Fruit fly (Drosophila melanogaster) whole organism, pupa: ENCODE results near the gene Cen.

ENCODE experiments used
- CG10348 ChIP-seq: fragments of 200-800 bp; sonication (Bioruptor generic); IDR thresholded peaks from 2 replicates; pipeline ENCODE4 v1.3.6; 2022; ENCODE audit warnings: missing biosample characterization, missing genetic modification characterization
- CG12605 ChIP-seq: fragments of 200-800 bp; sonication (Bioruptor generic); IDR thresholded peaks from 2 replicates; pipeline ENCODE4 v1.3.6; 2022; ENCODE audit warnings: missing biosample characterization, missing genetic modification characterization
- CG13204 ChIP-seq: fragments of 200-800 bp; sonication (Bioruptor generic); optimal IDR thresholded peaks from 2 replicates; lab custom pipeline; 2018; ENCODE audit warnings: missing biosample characterization, mild to moderate bottlenecking, missing genetic modification characterization, moderate library complexity
- CG14655 ChIP-seq: fragments of 200-800 bp; sonication (Bioruptor generic); optimal IDR thresholded peaks from 3 replicates; lab custom pipeline; 2017; ENCODE audit warnings: mild to moderate bottlenecking, missing biosample characterization, missing genetic modification reagents, missing genetic modification characterization
- CG15710 ChIP-seq: fragments of 200-800 bp; sonication (Bioruptor generic); optimal IDR thresholded peaks from 2 replicates; lab custom pipeline; 2018; ENCODE audit warnings: missing biosample characterization, mild to moderate bottlenecking, missing genetic modification characterization, moderate library complexity
- CG17806 ChIP-seq: fragments of 200-800 bp; sonication (Bioruptor generic); optimal IDR thresholded peaks from 2 replicates; lab custom pipeline; 2018; ENCODE audit warnings: missing biosample characterization, mild to moderate bottlenecking, missing genetic modification characterization, moderate library complexity
- CG32121 ChIP-seq: fragments of 200-800 bp; sonication (Bioruptor generic); IDR thresholded peaks from 2 replicates; pipeline ENCODE4 v1.3.6; 2022; ENCODE audit warnings: missing biosample characterization, missing genetic modification characterization
- CG34367 ChIP-seq: fragments of 200-800 bp; sonication (Bioruptor generic); optimal IDR thresholded peaks from 2 replicates; lab custom pipeline; 2018; ENCODE audit warnings: missing biosample characterization, mild to moderate bottlenecking, missing genetic modification characterization
- CG4496 ChIP-seq: fragments of 200-800 bp; sonication (Bioruptor generic); IDR thresholded peaks from 3 replicates; pipeline ENCODE4 v1.3.6; 2022; ENCODE audit warnings: missing biosample characterization, missing genetic modification characterization
- CG8159 ChIP-seq: fragments of 200-800 bp; sonication (Bioruptor generic); optimal IDR thresholded peaks from 3 replicates; lab custom pipeline; 2018; ENCODE audit warnings: missing biosample characterization, mild to moderate bottlenecking, missing genetic modification characterization, moderate library complexity
- CG8301 ChIP-seq: fragments of 200-800 bp; sonication (Bioruptor generic); optimal IDR thresholded peaks from 2 replicates; lab custom pipeline; 2018; ENCODE audit warnings: missing biosample characterization, mild to moderate bottlenecking, missing genetic modification characterization
- CG9948 ChIP-seq: fragments of 200-800 bp; sonication (Bioruptor generic); optimal IDR thresholded peaks from 2 replicates; lab custom pipeline; 2018; ENCODE audit warnings: missing biosample characterization, mild to moderate bottlenecking, missing genetic modification characterization, moderate library complexity
- D1 ChIP-seq: fragments of 200-800 bp; sonication (Bioruptor generic); optimal IDR thresholded peaks from 2 replicates; lab custom pipeline; 2018; ENCODE audit warnings: missing biosample characterization, mild to moderate bottlenecking, missing genetic modification characterization, moderate library complexity
- EcR ChIP-seq: fragments of 200-800 bp; sonication (Bioruptor generic); optimal IDR thresholded peaks from 3 replicates; lab custom pipeline; 2019; ENCODE audit warnings: missing biosample characterization, missing genetic modification characterization, mild to moderate bottlenecking, moderate library complexity, missing genetic modification reagents
- Ets98B ChIP-seq: fragments of 200-800 bp; sonication (Bioruptor generic); IDR thresholded peaks from 2 replicates; pipeline ENCODE4 v1.3.6; 2022; ENCODE audit warnings: missing biosample characterization, missing genetic modification characterization
- Pif1A ChIP-seq: fragments of 200-800 bp; sonication (Bioruptor generic); optimal IDR thresholded peaks from 3 replicates; lab custom pipeline; 2016; ENCODE audit warnings: missing biosample characterization, missing genetic modification characterization
- Pif1B ChIP-seq: fragments of 200-800 bp; sonication (Bioruptor generic); optimal IDR thresholded peaks from 3 replicates; lab custom pipeline; 2016; ENCODE audit warnings: missing biosample characterization, missing genetic modification characterization
- Snoo ChIP-seq: fragments of 200-800 bp; sonication (Bioruptor generic); optimal IDR thresholded peaks from 3 replicates; lab custom pipeline; 2017; ENCODE audit warnings: missing biosample characterization, mild to moderate bottlenecking, missing genetic modification characterization, inconsistent platforms
- fd96Ca ChIP-seq: fragments of 200-800 bp; sonication (Bioruptor generic); IDR thresholded peaks from 3 replicates; pipeline ENCODE4 v1.3.6; 2022; ENCODE audit warnings: missing biosample characterization, missing genetic modification characterization
- gl ChIP-seq: fragments of 200-800 bp; sonication (Bioruptor generic); optimal IDR thresholded peaks from 2 replicates; lab custom pipeline; 2018; ENCODE audit warnings: missing biosample characterization, mild to moderate bottlenecking, missing genetic modification characterization
- rn ChIP-seq: fragments of 200-800 bp; sonication (Bioruptor generic); IDR thresholded peaks from 2 replicates; pipeline ENCODE4 v1.3.6; 2022; ENCODE audit warnings: missing biosample characterization, missing genetic modification characterization

Gene Cen

dm6 chr2L:20682136-20682733 lies 589 bp upstream of the Cen start, which contains the start of gene CG2617:
CG2617 (plus strand) TSS chr2L:20682368.
- TF ChIP-seq CG34367 = no peak
- no peak for TF ChIP-seq Pif1B
- no peak for TF ChIP-seq CG8301 (tag; lab: Kevin White, UChicago)
- TF ChIP-seq D1 = no peak
- TF ChIP-seq gl (tag; lab: Kevin White, UChicago) = no peak
- no peak for TF ChIP-seq CG8159 (tag; lab: Kevin White, UChicago)
- no peak for TF ChIP-seq EcR (GFP tag; lab: Kevin White, UChicago)
- no peak for TF ChIP-seq Pif1A (GFP tag; lab: Kevin White, UChicago)
- TF ChIP-seq CG10348 (GFP tag; lab: Robert Waterston, UW) = no peak
- TF ChIP-seq CG15710 (tag; lab: Kevin White, UChicago) = no peak

DNA sequence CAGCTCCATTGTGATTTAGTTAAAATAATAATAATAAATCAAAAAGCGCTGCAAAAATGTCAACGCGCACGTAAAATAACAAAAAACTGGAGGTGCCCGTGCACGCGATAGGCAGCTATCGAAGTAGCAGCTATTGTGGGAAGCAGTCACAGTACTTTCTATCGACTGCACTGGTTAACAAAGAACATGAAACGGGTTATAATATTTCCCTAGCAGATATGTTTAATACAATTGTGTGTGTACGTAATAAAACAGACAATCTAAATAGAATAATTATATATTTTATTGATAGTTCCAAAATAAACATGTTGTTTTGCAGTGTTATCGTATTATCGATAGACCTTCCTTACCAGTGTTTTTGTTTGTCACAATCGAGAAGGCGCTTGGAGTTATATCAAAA lies 5.8 kb downstream of the Cen start, which contains the start of the genes CG31678 and IKKepsilon:
Gene CG31678 (minus strand): TSS at position 67 of the 400 bp plus-strand sequence.
Gene IKKepsilon (plus strand): TSS at position 171 of the 400 bp plus-strand sequence.
- TF ChIP-seq CG10348 (GFP tag; lab: Robert Waterston, UW) (no peak), rn (GFP tag; lab: Robert Waterston, UW) (0 out of 2 replicates have a peak, but pooled peaks have one; percentile 10), CG15710 (tag; lab: Kevin White, UChicago) (peak; percentile 46), D1 (no peak), CG32121 (GFP tag; lab: Robert Waterston, UW) (0 out of 2 replicates have a peak, but pooled peaks have one; percentile 26), EcR (GFP tag; lab: Kevin White, UChicago) (peak; percentile 30), CG13204 (no peak), fd96Ca (no peak), CG14655 (GFP tag; lab: Kevin White, UChicago) (no peak), CG8159 (tag; lab: Kevin White, UChicago) (peak; percentile 43), CG12605 (GFP tag; lab: Robert Waterston, UW) (peak; percentile 29; the same call in 1 of the 2 replicates), Pif1A (GFP tag; lab: Kevin White, UChicago) (no peak), CG8301 (tag; lab: Kevin White, UChicago) (peak; percentile 25), CG9948 (tag; lab: Kevin White, UChicago) (peak; percentile 29), Snoo (tag; lab: Kevin White, UChicago) (peak; percentile 45), CG17806 (tag; lab: Kevin White, UChicago) (peak; percentile 39), CG4496 (GFP tag; lab: Robert Waterston, UW) (peak; percentile 44; the same call in 1 of the 3 replicates), Ets98B (GFP tag; lab: Robert Waterston, UW) (peak; percentile 59), CG34367 (peak; percentile 28)

DNA sequence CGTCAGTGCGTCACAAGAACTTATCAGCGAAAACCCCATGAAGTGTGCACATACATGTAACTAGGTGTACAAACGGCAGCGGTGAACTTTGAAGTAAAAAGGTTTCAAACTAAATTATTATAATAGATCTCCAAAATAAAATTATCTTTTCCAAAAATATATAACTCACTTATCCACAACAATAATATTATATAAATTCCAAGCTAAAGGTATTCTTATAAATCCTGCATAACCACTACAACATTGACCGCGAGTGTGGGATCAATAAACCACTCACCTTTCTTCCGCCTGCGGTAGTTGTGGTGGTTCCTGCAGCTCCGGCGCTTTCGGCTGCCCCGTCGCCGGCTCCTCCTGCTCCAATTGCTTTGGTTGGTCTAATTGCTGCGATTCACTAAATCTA lies 6.9 kb downstream of the Cen start:
- no peak for TF ChIP-seq Ets98B (GFP tag; lab: Robert Waterston, UW)
- no peak for TF ChIP-seq CG9948 (tag; lab: Kevin White, UChicago)
- no peak for TF ChIP-seq CG8159 (tag; lab: Kevin White, UChicago)
- no peak for TF ChIP-seq CG14655 (GFP tag; lab: Kevin White, UChicago)
- no peak for TF ChIP-seq CG12605 (GFP tag; lab: Robert Waterston, UW)
- TF ChIP-seq CG10348 (GFP tag; lab: Robert Waterston, UW) = no peak
- no peak for TF ChIP-seq CG15710 (tag; lab: Kevin White, UChicago)
- TF ChIP-seq CG17806 (tag; lab: Kevin White, UChicago) = no peak

DNA sequence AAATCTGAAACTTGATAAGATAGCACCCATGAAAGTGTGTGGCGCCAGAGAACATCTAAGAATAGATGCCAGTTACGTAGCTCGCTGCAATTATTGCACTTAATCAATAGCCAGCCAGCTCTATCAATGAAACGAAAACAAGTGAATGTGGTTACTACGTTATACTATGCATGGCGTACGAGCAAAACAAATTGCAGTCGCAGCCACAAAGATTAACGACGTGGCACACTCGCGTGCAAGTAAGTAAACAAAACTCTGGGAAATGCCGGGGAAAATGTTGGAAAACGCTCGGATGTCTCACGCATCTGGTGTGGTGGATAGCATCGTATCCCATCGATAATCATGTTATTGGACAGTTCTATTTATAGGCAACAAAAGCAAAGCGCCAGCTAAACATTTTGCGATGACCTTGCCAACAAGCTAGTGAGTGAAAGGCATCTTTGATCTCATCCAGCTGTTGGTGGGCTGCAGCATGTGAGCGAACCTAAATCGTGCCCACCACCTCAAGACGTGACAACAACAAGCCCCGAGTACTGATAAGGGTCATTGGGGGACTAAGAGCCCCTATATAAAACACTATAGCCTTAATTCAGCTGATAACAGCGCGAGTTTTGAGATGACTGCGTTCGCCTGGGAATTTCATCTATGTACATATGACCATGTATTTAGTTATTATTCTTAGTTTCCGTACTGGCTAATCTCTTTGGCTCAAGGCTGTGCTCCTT lies 7.7 kb downstream of the Cen start:
- TF ChIP-seq CG17806 (tag; lab: Kevin White, UChicago) (no peak), CG13204 (no peak), CG32121 (GFP tag; lab: Robert Waterston, UW) (0 out of 2 replicates have a peak, but pooled peaks have one; percentile 24), D1 (no peak), fd96Ca (no peak), CG8159 (tag; lab: Kevin White, UChicago) (no peak), Pif1B (no peak), EcR (GFP tag; lab: Kevin White, UChicago) (peak; percentile 17), Snoo (tag; lab: Kevin White, UChicago) (no peak), CG12605 (GFP tag; lab: Robert Waterston, UW) (no peak), CG4496 (GFP tag; lab: Robert Waterston, UW) (no peak), CG9948 (tag; lab: Kevin White, UChicago) (no peak), gl (tag; lab: Kevin White, UChicago) (no peak), CG14655 (GFP tag; lab: Kevin White, UChicago) (no peak), Pif1A (GFP tag; lab: Kevin White, UChicago) (no peak), rn (GFP tag; lab: Robert Waterston, UW) (no peak)

dm6 chr2L:20671212-20671611 lies 10.4 kb downstream of the Cen start:
- TF ChIP-seq CG12605 (GFP tag; lab: Robert Waterston, UW) (no peak), Ets98B (GFP tag; lab: Robert Waterston, UW) (0 out of 2 replicates have a peak, but pooled peaks have one; percentile 15)

dm6 chr2L:20664428-20664827 lies 17.2 kb downstream of the Cen start:
- TF ChIP-seq CG17806 (tag; lab: Kevin White, UChicago) (no peak), CG34367 (no peak), CG4496 (GFP tag; lab: Robert Waterston, UW) (no peak), CG12605 (GFP tag; lab: Robert Waterston, UW) (no peak), Pif1B (no peak), CG10348 (GFP tag; lab: Robert Waterston, UW) (no peak), CG15710 (tag; lab: Kevin White, UChicago) (no peak), CG8159 (tag; lab: Kevin White, UChicago) (no peak), fd96Ca (no peak; the same call in 2 of the 3 replicates), Snoo (tag; lab: Kevin White, UChicago) (no peak), CG9948 (tag; lab: Kevin White, UChicago) (no peak), CG32121 (GFP tag; lab: Robert Waterston, UW) (no peak), CG14655 (GFP tag; lab: Kevin White, UChicago) (no peak), D1 (no peak), Ets98B (GFP tag; lab: Robert Waterston, UW) (no peak), rn (GFP tag; lab: Robert Waterston, UW) (no peak), CG8301 (tag; lab: Kevin White, UChicago) (no peak), Pif1A (GFP tag; lab: Kevin White, UChicago) (no peak), EcR (GFP tag; lab: Kevin White, UChicago) (no peak), CG13204 (no peak)
